Worm (Caenorhabditis elegans) whole organism, L4 larva: ENCODE results near the gene fbxb-16.

Experiments
- F10B5.3 ChIP-seq: sonication (generic microtip); optimal IDR thresholded peaks from 2 replicates; lab custom pipeline; 2016; ENCODE audit warnings: mild to moderate bottlenecking, missing genetic modification characterization, missing compliant biosample characterization
- F26F4.8 ChIP-seq: fragments of 200-800 bp; sonication (Bioruptor generic); conservative IDR thresholded peaks from 2 replicates; pipeline ENCODE4 v1.3.6; 2022; ENCODE audit warnings: missing genetic modification characterization, missing compliant biosample characterization
- T20F7.1 ChIP-seq: fragments of 200-800 bp; sonication (Bioruptor generic); optimal IDR thresholded peaks from 2 replicates; lab custom pipeline; 2018; ENCODE audit warnings: mild to moderate bottlenecking, missing genetic modification characterization, missing compliant biosample characterization
- T26A8.4 ChIP-seq: fragments of 200-800 bp; sonication (Bioruptor generic); IDR thresholded peaks from 2 replicates; pipeline ENCODE4 v1.3.6; 2022; ENCODE audit warnings: missing genetic modification characterization, missing compliant biosample characterization
- Y105C5A.15 ChIP-seq: fragments of 200-800 bp; sonication (Bioruptor generic); IDR thresholded peaks from 2 replicates; pipeline ENCODE4 v1.3.6; 2022; ENCODE audit warnings: missing genetic modification characterization, missing compliant biosample characterization
- Y5F2A.4 ChIP-seq: fragments of 200-800 bp; sonication (Bioruptor generic); optimal IDR thresholded peaks from 2 replicates; lab custom pipeline; 2018; ENCODE audit warnings: mild to moderate bottlenecking, missing genetic modification characterization, missing compliant biosample characterization
- Y75B8A.6 ChIP-seq: fragments of 200-800 bp; sonication (Bioruptor generic); IDR thresholded peaks from 2 replicates; pipeline ENCODE4 v1.3.6; 2022; ENCODE audit warnings: missing genetic modification reagents, missing genetic modification characterization, missing compliant biosample characterization
- arid-1 ChIP-seq: fragments of 200-800 bp; sonication (Bioruptor generic); conservative IDR thresholded peaks from 2 replicates; pipeline ENCODE4 v1.3.6; 2022; ENCODE audit warnings: missing genetic modification reagents, missing genetic modification characterization, missing compliant biosample characterization
- attf-4 ChIP-seq: sonication (generic microtip); optimal IDR thresholded peaks from 3 replicates; lab custom pipeline; 2017; ENCODE audit warnings: missing biosample characterization, missing genetic modification characterization
- ceh-20 ChIP-seq: fragments of 200-800 bp; sonication (Bioruptor generic); IDR thresholded peaks from 2 replicates; pipeline ENCODE4 v1.3.6; 2022; ENCODE audit warnings: missing genetic modification reagents, missing genetic modification characterization, missing compliant biosample characterization
- ceh-44 ChIP-seq: fragments of 200-800 bp; sonication (Bioruptor generic); IDR thresholded peaks from 2 replicates; pipeline ENCODE4 v1.3.6; 2022; ENCODE audit warnings: missing genetic modification reagents, missing genetic modification characterization, missing compliant biosample characterization
- ceh-62 ChIP-seq: sonication (generic microtip); optimal IDR thresholded peaks from 2 replicates; lab custom pipeline; 2017; ENCODE audit warnings: missing biosample characterization, missing genetic modification characterization
- ces-1 ChIP-seq: fragments of 150-350 bp; sonication (generic microtip); optimal IDR thresholded peaks from 4 replicates; lab custom pipeline; 2014; ENCODE audit warnings: missing biosample characterization, missing genetic modification reagents, missing genetic modification characterization
- ctbp-1 ChIP-seq: fragments of 200-800 bp; sonication (Bioruptor generic); IDR thresholded peaks from 2 replicates; pipeline ENCODE4 v1.3.6; 2022; ENCODE audit warnings: missing genetic modification reagents, missing genetic modification characterization, missing compliant biosample characterization
- daf-16 ChIP-seq, 3 experiments: sonication (generic microtip); optimal IDR thresholded peaks; 2 replicates each; lab custom pipeline; 2016 to 2017; ENCODE audit warnings: missing genetic modification characterization in 3 of 3, missing genetic modification reagents in 3 of 3, mild to moderate bottlenecking in 2 of 3, missing compliant biosample characterization in 2 of 3, missing biosample characterization in 1 of 3, moderate library complexity in 1 of 3
- daf-19 ChIP-seq: fragments of 200-800 bp; sonication (Bioruptor generic); conservative IDR thresholded peaks from 2 replicates; pipeline ENCODE4 v1.3.6; 2022; ENCODE audit warnings: missing genetic modification characterization, missing compliant biosample characterization
- daf-8 ChIP-seq: fragments of 200-800 bp; sonication (Bioruptor generic); IDR thresholded peaks from 2 replicates; pipeline ENCODE4 v1.3.6; 2022; ENCODE audit warnings: missing genetic modification characterization, missing compliant biosample characterization
- dmd-9 ChIP-seq: fragments of 200-800 bp; sonication (Bioruptor generic); IDR thresholded peaks from 2 replicates; pipeline ENCODE4 v1.3.6; 2022; ENCODE audit warnings: missing genetic modification reagents, missing genetic modification characterization, missing compliant biosample characterization
- duxl-1 ChIP-seq: sonication (generic microtip); optimal IDR thresholded peaks from 2 replicates; lab custom pipeline; 2016; ENCODE audit warnings: mild to moderate bottlenecking, missing genetic modification characterization, moderate library complexity, missing compliant biosample characterization; ENCODE audit not compliant: poor library complexity
- dve-1 ChIP-seq: sonication (generic microtip); optimal IDR thresholded peaks from 2 replicates; lab custom pipeline; 2017; ENCODE audit warnings: antibody characterized with exemption, mild to moderate bottlenecking, missing genetic modification characterization, missing compliant biosample characterization; ENCODE audit not compliant: insufficient read depth
- fos-1 ChIP-seq: fragments of 150-350 bp; optimal IDR thresholded peaks from 2 replicates; lab custom pipeline; 2014; ENCODE audit warnings: missing biosample characterization, missing genetic modification characterization
- hlh-11 ChIP-seq: fragments of 200-800 bp; sonication (Bioruptor generic); optimal IDR thresholded peaks from 2 replicates; lab custom pipeline; 2018; ENCODE audit warnings: mild to moderate bottlenecking, missing genetic modification characterization, missing compliant biosample characterization
- lim-7 ChIP-seq: fragments of 200-800 bp; sonication (Bioruptor generic); IDR thresholded peaks from 2 replicates; pipeline ENCODE4 v1.3.6; 2022; ENCODE audit warnings: missing genetic modification characterization, missing compliant biosample characterization
- lin-29 ChIP-seq: fragments of 200-800 bp; sonication (Bioruptor generic); IDR thresholded peaks from 2 replicates; pipeline ENCODE4 v1.3.6; 2022; ENCODE audit warnings: missing genetic modification reagents, missing genetic modification characterization, missing compliant biosample characterization
- lin-38 ChIP-seq: fragments of 200-800 bp; sonication (Bioruptor generic); IDR thresholded peaks from 2 replicates; pipeline ENCODE4 v1.3.6; 2022; ENCODE audit warnings: missing genetic modification reagents, missing genetic modification characterization, missing compliant biosample characterization
- mdl-1 ChIP-seq, 2 experiments: fragments of 150-350 bp in 1 of 2; sonication (generic microtip) in 1 of 2; optimal IDR thresholded peaks; 2 replicates each; lab custom pipeline; 2014 to 2017; ENCODE audit warnings: missing biosample characterization in 2 of 2, missing genetic modification characterization in 2 of 2
- mep-1 ChIP-seq: fragments of 150-350 bp; sonication (generic microtip); optimal IDR thresholded peaks from 3 replicates; lab custom pipeline; 2014; ENCODE audit warnings: missing biosample characterization, missing genetic modification characterization
- mxl-3 ChIP-seq: fragments of 200-800 bp; sonication (Bioruptor generic); optimal IDR thresholded peaks from 2 replicates; lab custom pipeline; 2018; ENCODE audit warnings: mild to moderate bottlenecking, missing genetic modification characterization, missing compliant biosample characterization
- nhr-10 ChIP-seq: fragments of 150-350 bp; optimal IDR thresholded peaks from 2 replicates; lab custom pipeline; 2014; ENCODE audit warnings: missing biosample characterization, missing genetic modification characterization
- nhr-237 ChIP-seq: sonication (generic microtip); optimal IDR thresholded peaks from 2 replicates; lab custom pipeline; 2017; ENCODE audit warnings: missing biosample characterization, missing genetic modification characterization
- nhr-25 ChIP-seq: sonication (generic microtip); optimal IDR thresholded peaks from 2 replicates; lab custom pipeline; 2017; ENCODE audit warnings: missing genetic modification characterization, mild to moderate bottlenecking, missing compliant biosample characterization, antibody characterized with exemption, moderate library complexity, borderline replicate concordance; ENCODE audit not compliant: insufficient read depth
- nhr-28 ChIP-seq: fragments of 150-350 bp; optimal IDR thresholded peaks from 2 replicates; lab custom pipeline; 2014; ENCODE audit warnings: missing biosample characterization, missing genetic modification characterization
- nhr-41 ChIP-seq: fragments of 200-800 bp; sonication (Bioruptor generic); IDR thresholded peaks from 2 replicates; pipeline ENCODE4 v1.3.6; 2022; ENCODE audit warnings: missing genetic modification reagents, missing genetic modification characterization, missing compliant biosample characterization
- nhr-6 ChIP-seq: fragments of 150-350 bp; optimal IDR thresholded peaks from 2 replicates; lab custom pipeline; 2014; ENCODE audit warnings: missing biosample characterization, missing genetic modification characterization
- nhr-77 ChIP-seq: fragments of 150-350 bp; optimal IDR thresholded peaks from 2 replicates; lab custom pipeline; 2014; ENCODE audit warnings: missing biosample characterization, missing genetic modification characterization
- pqm-1 ChIP-seq: sonication (generic microtip); optimal IDR thresholded peaks from 2 replicates; lab custom pipeline; 2017; ENCODE audit warnings: missing biosample characterization, missing genetic modification characterization
- set-16 ChIP-seq: fragments of 200-800 bp; sonication (Bioruptor generic); IDR thresholded peaks from 2 replicates; pipeline ENCODE4 v1.3.6; 2022; ENCODE audit warnings: missing genetic modification reagents, missing genetic modification characterization, missing compliant biosample characterization
- spr-1 ChIP-seq: sonication (generic microtip); optimal IDR thresholded peaks from 2 replicates; lab custom pipeline; 2016; ENCODE audit warnings: mild to moderate bottlenecking, missing genetic modification characterization, missing compliant biosample characterization
- tag-97 ChIP-seq: fragments of 200-800 bp; sonication (Bioruptor generic); IDR thresholded peaks from 2 replicates; pipeline ENCODE4 v1.3.6; 2022; ENCODE audit warnings: missing genetic modification characterization, missing compliant biosample characterization
- tra-1 ChIP-seq: fragments of 200-800 bp; sonication (Bioruptor generic); IDR thresholded peaks from 2 replicates; pipeline ENCODE4 v1.3.6; 2022; ENCODE audit warnings: missing genetic modification reagents, missing genetic modification characterization, missing compliant biosample characterization
- unc-39 ChIP-seq: sonication (generic microtip); optimal IDR thresholded peaks from 2 replicates; lab custom pipeline; 2017; ENCODE audit warnings: missing biosample characterization, missing genetic modification characterization
- zip-2 ChIP-seq: fragments of 150-350 bp; optimal IDR thresholded peaks from 2 replicates; lab custom pipeline; 2014; ENCODE audit warnings: missing biosample characterization, missing genetic modification characterization
- ztf-11 ChIP-seq: fragments of 150-350 bp; optimal IDR thresholded peaks from 2 replicates; lab custom pipeline; 2014; ENCODE audit warnings: missing biosample characterization, missing genetic modification characterization
- ztf-7 ChIP-seq: fragments of 150-350 bp; optimal IDR thresholded peaks from 2 replicates; lab custom pipeline; 2014; ENCODE audit warnings: missing biosample characterization, missing genetic modification characterization

Gene fbxb-16

ce11 chrII:1608915-1609314 lies 42.8 kb downstream of the fbxb-16 start:
- TF ChIP-seq pqm-1 (tag; lab: Kevin White, UChicago) (peak; percentile 82), mxl-3 (GFP tag; lab: Kevin White, UChicago) (peak; percentile 31), hlh-11 (tag; lab: Kevin White, UChicago) (peak; percentile 56), ceh-62 (no peak), T26A8.4 (no peak), daf-19 (GFP tag; lab: Robert Waterston, UW) (no peak), F26F4.8 (GFP tag; lab: Robert Waterston, UW) (no peak), nhr-77 (tag; lab: Kevin White, UChicago) (peak; percentile 49), nhr-28 (tag; lab: Kevin White, UChicago) (peak; percentile 59), daf-16 (GFP tag; optimal IDR thresholded peaks at IDR 0.05; lab: Kevin White, UChicago) (no peak), daf-16 (tag; optimal IDR thresholded peaks at IDR 0.05; lab: Kevin White, UChicago) (peak; percentile 85), dmd-9 (GFP tag; lab: Robert Waterston, UW) (no peak), nhr-25 (tag; lab: Kevin White, UChicago) (no peak), duxl-1 (tag; lab: Kevin White, UChicago) (no peak)

ce11 chrII:1607575-1607974 lies 44.1 kb downstream of the fbxb-16 start:
- TF ChIP-seq daf-16 (GFP tag; optimal IDR thresholded peaks at IDR 0.05; lab: Kevin White, UChicago) (no peak), daf-16 (tag; optimal IDR thresholded peaks at IDR 0.05; lab: Kevin White, UChicago) (peak; percentile 86), daf-8 (GFP tag; lab: Robert Waterston, UW) (no peak), tag-97 (GFP tag; lab: Robert Waterston, UW) (no peak), nhr-77 (tag; lab: Kevin White, UChicago) (peak; percentile 46), set-16 (GFP tag; lab: Robert Waterston, UW) (no peak), pqm-1 (tag; lab: Kevin White, UChicago) (peak; percentile 80), ceh-62 (no peak), mxl-3 (GFP tag; lab: Kevin White, UChicago) (no peak), nhr-28 (tag; lab: Kevin White, UChicago) (peak; percentile 48), hlh-11 (tag; lab: Kevin White, UChicago) (peak; percentile 15), mdl-1 (tag; optimal IDR thresholded peaks at IDR 0.05; lab: Kevin White, UChicago) (no peak), attf-4 (no peak), unc-39 (no peak)

ce11 chrII:1606079-1606478 lies 45.6 kb downstream of the fbxb-16 start, which contains the start of gene bath-33:
Gene bath-33 (minus strand): TSS chrII:1606179.
- TF ChIP-seq nhr-6 (tag; lab: Kevin White, UChicago) (no peak), ceh-44 (GFP tag; lab: Robert Waterston, UW) (no peak), lin-29 (GFP tag; lab: Robert Waterston, UW) (no peak), zip-2 (no peak), dve-1 (tag; lab: Kevin White, UChicago) (no peak), Y75B8A.6 (GFP tag; lab: Robert Waterston, UW) (no peak), nhr-10 (tag; lab: Kevin White, UChicago) (no peak), lim-7 (no peak), nhr-237 (tag; lab: Kevin White, UChicago) (no peak), nhr-28 (tag; lab: Kevin White, UChicago) (no peak), tra-1 (GFP tag; lab: Robert Waterston, UW) (no peak), Y105C5A.15 (GFP tag; lab: Robert Waterston, UW) (no peak), duxl-1 (tag; lab: Kevin White, UChicago) (no peak), fos-1 (no peak)

ce11 chrII:1605010-1605409 lies 46.7 kb downstream of the fbxb-16 start:
- no peak for TF ChIP-seq Y5F2A.4 (GFP tag; lab: Kevin White, UChicago)
- TF ChIP-seq daf-16 (GFP tag; optimal IDR thresholded peaks at IDR 0.05; lab: Kevin White, UChicago): no peak
- TF ChIP-seq daf-16 (tag; optimal IDR thresholded peaks at IDR 0.05; lab: Kevin White, UChicago): no peak
- TF ChIP-seq dve-1 (tag; lab: Kevin White, UChicago): no peak
- no peak for TF ChIP-seq arid-1
- TF ChIP-seq ctbp-1: no peak
- TF ChIP-seq spr-1 (tag; lab: Kevin White, UChicago): no peak
- no peak for TF ChIP-seq nhr-41
- TF ChIP-seq F10B5.3: no peak
- TF ChIP-seq ceh-20 (GFP tag; lab: Robert Waterston, UW): no peak
- TF ChIP-seq zip-2: no peak
- no peak for TF ChIP-seq T20F7.1 (GFP tag; lab: Kevin White, UChicago)
- no peak for TF ChIP-seq lin-38 (GFP tag; lab: Robert Waterston, UW)
- no peak for TF ChIP-seq ztf-11 (tag; lab: Kevin White, UChicago)
- no peak for TF ChIP-seq mep-1
- TF ChIP-seq dmd-9 (GFP tag; lab: Robert Waterston, UW): no peak
- no peak for TF ChIP-seq ces-1 (GFP tag; lab: Kevin White, UChicago)
- TF ChIP-seq nhr-237 (tag; lab: Kevin White, UChicago): no peak
- TF ChIP-seq ztf-7: no peak
